Worm (Caenorhabditis elegans) whole organism, L4 larva: ENCODE results near the gene oac-8.

Experiments
- pha-4 ChIP-seq, 2 experiments: fragments of 150-350 bp in 1 of 2; fragments of 200-800 bp in 1 of 2; sonication (Bioruptor generic) in 1 of 2; IDR thresholded peaks in 1 of 2; optimal IDR thresholded peaks in 1 of 2; 2 replicates each; pipeline versions ENCODE4 v1.3.6 to Lab custom; 2014 to 2022; ENCODE audit warnings: missing genetic modification characterization in 2 of 2, missing genetic modification reagents in 2 of 2, missing biosample characterization in 1 of 2, missing compliant biosample characterization in 1 of 2
- tag-97 ChIP-seq: fragments of 200-800 bp; sonication (Bioruptor generic); IDR thresholded peaks from 2 replicates; pipeline ENCODE4 v1.3.6; 2022; ENCODE audit warnings: missing genetic modification characterization, missing compliant biosample characterization

DNA sequence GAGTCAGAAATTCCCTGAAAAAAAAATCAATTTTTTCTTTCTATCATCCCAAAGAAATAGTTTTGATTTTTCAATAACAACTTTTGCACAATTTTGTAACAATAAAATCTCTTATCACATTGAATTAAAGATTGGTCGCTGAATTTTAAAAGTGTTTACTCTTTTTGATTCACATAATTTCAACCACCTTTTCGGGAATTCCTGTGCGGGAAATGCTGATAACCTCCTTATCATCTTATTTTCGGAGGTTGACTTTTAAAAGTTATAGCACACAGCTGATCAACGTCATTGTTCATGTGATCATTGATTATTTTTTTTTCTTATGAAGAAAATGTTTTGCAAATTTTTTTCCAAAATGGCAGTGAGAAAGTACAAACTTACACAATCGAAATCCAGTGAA is 41.0 kb upstream of the oac-8 start:
- TF ChIP-seq pha-4 (GFP tag; IDR thresholded peaks at IDR 0.05; lab: Robert Waterston, UW) (no peak), pha-4 (tag; optimal IDR thresholded peaks at IDR 0.05; lab: Kevin White, UChicago) (no peak), tag-97 (no peak)
